Worm (Caenorhabditis elegans) whole organism, midembryonic: Measurements from ENCODE around the gene T16G1.2.

Experiments
- T22C8.4 ChIP-seq: fragments of 200-800 bp; sonication (Bioruptor generic); IDR thresholded peaks from 2 replicates; pipeline ENCODE4 v1.3.6; 2022; ENCODE audit warnings: missing genetic modification characterization, missing compliant biosample characterization
- cog-1 ChIP-seq: sonication (generic microtip); optimal IDR thresholded peaks from 2 replicates; lab custom pipeline; 2016; ENCODE audit warnings: missing genetic modification characterization, missing compliant biosample characterization
- flt-1 ChIP-seq: fragments of 200-800 bp; sonication (Bioruptor generic); IDR thresholded peaks from 2 replicates; pipeline ENCODE4 v1.3.6; 2022; ENCODE audit warnings: missing genetic modification characterization, missing compliant biosample characterization
- klf-2 ChIP-seq: fragments of 200-800 bp; sonication (Bioruptor generic); conservative IDR thresholded peaks from 2 replicates; pipeline ENCODE4 v1.3.6; 2022; ENCODE audit warnings: missing genetic modification reagents, missing genetic modification characterization, missing compliant biosample characterization
- med-1 ChIP-seq: sonication (generic microtip); optimal IDR thresholded peaks from 2 replicates; lab custom pipeline; 2017; ENCODE audit warnings: missing genetic modification characterization, mild to moderate bottlenecking, missing compliant biosample characterization, antibody characterized with exemption, missing genetic modification reagents; ENCODE audit not compliant: insufficient read depth
- ref-1 ChIP-seq: fragments of 200-800 bp; sonication (Bioruptor generic); conservative IDR thresholded peaks from 2 replicates; pipeline ENCODE4 v1.3.6; 2022; ENCODE audit warnings: missing genetic modification reagents, missing genetic modification characterization, missing compliant biosample characterization
- tab-1 ChIP-seq: fragments of 200-800 bp; sonication (Bioruptor generic); IDR thresholded peaks from 2 replicates; pipeline ENCODE4 v1.3.6; 2022; ENCODE audit warnings: missing genetic modification characterization, missing compliant biosample characterization
- ztf-23 ChIP-seq: fragments of 200-800 bp; sonication (Bioruptor generic); IDR thresholded peaks from 2 replicates; pipeline ENCODE4 v1.3.6; 2022; ENCODE audit warnings: missing genetic modification reagents, missing genetic modification characterization, missing compliant biosample characterization
- ztf-29 ChIP-seq: fragments of 200-800 bp; sonication (Bioruptor generic); IDR thresholded peaks from 2 replicates; pipeline ENCODE4 v1.3.6; 2022; ENCODE audit warnings: missing genetic modification reagents, missing genetic modification characterization, missing compliant biosample characterization

T16G1.2 gene

DNA sequence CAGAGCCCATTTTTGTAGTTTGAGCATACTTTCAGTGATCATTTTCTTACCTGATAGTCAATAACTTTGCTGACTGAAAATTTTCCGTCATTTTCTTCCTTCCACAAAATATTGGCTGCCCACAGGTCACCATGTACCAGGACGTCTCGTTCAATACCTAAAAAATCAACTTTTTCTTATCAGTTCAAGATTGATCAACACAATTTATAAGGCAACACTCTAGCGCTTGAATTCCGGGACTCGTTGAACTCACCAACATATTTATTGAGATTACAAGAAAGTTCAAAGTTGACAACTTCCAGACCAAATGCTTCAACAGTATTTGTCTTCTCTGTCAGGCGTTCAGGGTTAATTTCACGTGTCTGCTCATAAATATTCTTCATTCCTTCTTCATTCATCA lies 4.4 kb downstream of the T16G1.2 start:
- no peak for TF ChIP-seq med-1 (GFP tag; lab: Kevin White, UChicago)
- TF ChIP-seq ref-1 (GFP tag; lab: Robert Waterston, UW): no peak
- no peak for TF ChIP-seq cog-1 (tag; lab: Kevin White, UChicago)

DNA sequence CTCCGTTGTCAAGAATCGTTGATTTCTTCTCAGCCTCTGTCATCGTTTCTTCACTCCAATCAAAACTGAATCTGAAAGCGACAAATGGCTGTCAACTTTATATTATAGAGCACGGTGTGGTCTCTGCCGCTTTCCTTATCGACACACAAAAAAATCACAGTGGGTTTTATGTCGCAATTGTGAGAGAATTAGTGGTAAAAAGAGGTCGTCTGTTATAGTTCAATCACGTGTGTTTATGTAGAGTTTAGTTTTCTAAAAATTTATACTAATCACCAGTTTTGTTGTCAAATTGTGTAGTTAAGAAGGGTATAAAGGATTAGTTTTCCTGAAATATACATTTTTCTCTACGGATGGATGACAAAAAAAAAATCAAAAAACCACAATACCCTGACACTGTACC lies 5.7 kb downstream of the T16G1.2 start, which contains the start of gene T16G1.7:
TSS of gene T16G1.7 (minus strand) at position 137 of the 400 bp plus-strand sequence.
- TF ChIP-seq ztf-23 (GFP tag; lab: Robert Waterston, UW) (no peak), ref-1 (GFP tag; lab: Robert Waterston, UW) (no peak), klf-2 (GFP tag; lab: Robert Waterston, UW) (no peak), med-1 (GFP tag; lab: Kevin White, UChicago) (no peak), cog-1 (tag; lab: Kevin White, UChicago) (no peak), tab-1 (no peak), flt-1 (no peak), ztf-29 (GFP tag; lab: Robert Waterston, UW) (no peak), T22C8.4 (no peak)

DNA sequence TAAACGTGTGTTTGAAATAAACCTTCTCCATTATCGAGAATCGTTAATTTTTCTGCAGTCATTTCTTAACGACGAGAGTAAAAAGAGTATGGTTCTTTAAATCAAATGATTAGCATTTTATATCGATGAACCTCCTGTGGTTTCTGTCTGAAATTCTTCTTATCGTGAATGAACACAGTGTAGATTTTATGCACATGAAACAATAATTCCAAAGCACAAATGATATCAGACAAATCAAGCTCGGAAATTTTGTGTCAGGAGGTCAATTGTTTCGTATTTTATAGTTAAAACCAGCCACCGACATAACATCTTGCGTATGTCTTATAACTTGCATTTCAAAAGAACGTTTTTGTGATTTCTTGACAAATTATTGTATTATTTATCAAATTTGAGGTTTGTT lies 7.8 kb downstream of the T16G1.2 start, which contains the start of gene T16G1.6:
TSS of gene T16G1.6 (minus strand) at position 77 of the 400 bp plus-strand sequence.
- TF ChIP-seq tab-1: no peak
- TF ChIP-seq ztf-29 (GFP tag; lab: Robert Waterston, UW): no peak
- TF ChIP-seq med-1 (GFP tag; lab: Kevin White, UChicago): no peak
- TF ChIP-seq T22C8.4: no peak
- TF ChIP-seq klf-2 (GFP tag; lab: Robert Waterston, UW): no peak
- no peak for TF ChIP-seq ztf-23 (GFP tag; lab: Robert Waterston, UW)
- TF ChIP-seq ref-1 (GFP tag; lab: Robert Waterston, UW): no peak
- no peak for TF ChIP-seq flt-1
- no peak for TF ChIP-seq cog-1 (tag; lab: Kevin White, UChicago)

DNA sequence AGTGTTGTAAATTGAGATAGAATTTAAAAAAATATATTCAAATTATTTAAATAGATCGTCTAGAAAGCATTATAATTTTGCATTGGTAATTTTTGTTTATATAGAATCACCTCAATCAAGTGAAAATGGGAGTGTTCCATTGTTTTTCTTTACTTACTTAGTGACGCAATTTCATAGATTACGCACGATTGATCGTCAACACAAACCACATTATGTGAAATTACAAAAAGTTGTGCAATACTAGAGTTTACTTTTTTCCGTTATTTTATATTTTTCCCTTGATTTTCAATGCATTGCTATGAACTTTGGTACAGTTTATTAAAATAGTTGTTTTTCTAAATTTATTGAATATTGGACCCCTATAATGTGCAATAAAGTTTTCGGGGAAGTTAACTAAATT lies 10.2 kb downstream of the T16G1.2 start, which contains the start of gene T16G1.5:
TSS of gene T16G1.5 (minus strand) at position 119 of the 400 bp plus-strand sequence.
- TF ChIP-seq cog-1 (tag; lab: Kevin White, UChicago): no peak
- no peak for TF ChIP-seq T22C8.4
- TF ChIP-seq ztf-29 (GFP tag; lab: Robert Waterston, UW): no peak
- TF ChIP-seq klf-2 (GFP tag; lab: Robert Waterston, UW): no peak
- TF ChIP-seq ztf-23 (GFP tag; lab: Robert Waterston, UW): no peak
- no peak for TF ChIP-seq med-1 (GFP tag; lab: Kevin White, UChicago)
- TF ChIP-seq tab-1: no peak
- TF ChIP-seq ref-1 (GFP tag; lab: Robert Waterston, UW): no peak
- TF ChIP-seq flt-1: no peak

DNA sequence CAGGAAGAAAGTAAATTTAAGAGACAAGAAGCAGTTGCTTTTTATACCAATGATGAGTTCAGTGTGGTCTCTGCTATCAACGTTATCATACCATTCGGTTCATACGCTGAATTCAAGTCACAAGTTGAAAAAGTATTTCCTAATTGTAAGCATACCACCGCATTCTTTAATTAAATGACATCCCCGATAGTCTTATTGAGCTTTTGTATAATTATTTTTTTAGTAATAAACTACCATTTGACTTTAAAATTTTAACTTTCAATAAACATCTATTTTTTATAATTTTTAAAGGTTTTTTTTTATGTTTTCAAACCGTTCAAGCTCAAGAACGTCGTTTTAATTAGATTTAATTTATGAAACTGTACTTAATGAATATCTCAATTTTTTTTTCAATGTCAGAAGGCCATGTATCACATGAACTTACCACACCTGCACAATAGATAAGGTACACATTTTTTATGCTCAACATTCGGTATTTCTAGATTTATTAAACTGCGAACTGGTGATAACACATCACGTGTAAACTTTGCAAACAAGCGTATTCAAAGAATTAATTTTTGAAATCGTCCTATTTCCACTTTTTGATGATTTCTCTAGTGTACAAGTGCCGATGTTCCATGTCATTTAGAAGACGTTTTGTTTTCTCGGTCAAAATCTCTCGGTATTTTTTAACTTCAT lies 12.7 kb downstream of the T16G1.2 start, which contains the start of gene T16G1.4:
TSS of gene T16G1.4 (minus strand) at position 51 of the 678 bp plus-strand sequence.
- TF ChIP-seq flt-1: no peak
- TF ChIP-seq tab-1: no peak
- no peak for TF ChIP-seq med-1 (GFP tag; lab: Kevin White, UChicago)
- no peak for TF ChIP-seq ztf-23 (GFP tag; lab: Robert Waterston, UW)

DNA sequence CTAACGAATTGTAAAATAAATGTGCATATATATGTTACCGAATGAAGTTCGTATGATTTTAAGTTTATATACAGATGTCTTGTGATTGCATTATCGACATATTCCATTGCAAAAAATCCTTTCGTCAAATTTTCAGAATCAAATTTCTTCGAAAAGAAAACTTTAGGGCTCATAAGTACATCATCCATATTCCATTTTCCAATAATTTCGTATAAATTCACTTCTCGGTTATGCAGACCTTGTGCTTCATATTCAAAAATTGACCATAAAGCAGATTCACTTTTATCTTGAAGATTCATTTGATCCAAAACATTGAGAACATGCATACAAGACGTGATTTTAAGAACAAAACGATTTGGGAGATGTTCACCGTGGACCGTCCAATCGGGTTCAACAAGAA lies 14.1 kb downstream of the T16G1.2 start:
- TF ChIP-seq ztf-23 (GFP tag; lab: Robert Waterston, UW) (no peak), cog-1 (tag; lab: Kevin White, UChicago) (no peak), flt-1 (no peak), tab-1 (no peak), ref-1 (GFP tag; lab: Robert Waterston, UW) (no peak), med-1 (GFP tag; lab: Kevin White, UChicago) (no peak), ztf-29 (GFP tag; lab: Robert Waterston, UW) (no peak), klf-2 (GFP tag; lab: Robert Waterston, UW) (no peak), T22C8.4 (no peak)

DNA sequence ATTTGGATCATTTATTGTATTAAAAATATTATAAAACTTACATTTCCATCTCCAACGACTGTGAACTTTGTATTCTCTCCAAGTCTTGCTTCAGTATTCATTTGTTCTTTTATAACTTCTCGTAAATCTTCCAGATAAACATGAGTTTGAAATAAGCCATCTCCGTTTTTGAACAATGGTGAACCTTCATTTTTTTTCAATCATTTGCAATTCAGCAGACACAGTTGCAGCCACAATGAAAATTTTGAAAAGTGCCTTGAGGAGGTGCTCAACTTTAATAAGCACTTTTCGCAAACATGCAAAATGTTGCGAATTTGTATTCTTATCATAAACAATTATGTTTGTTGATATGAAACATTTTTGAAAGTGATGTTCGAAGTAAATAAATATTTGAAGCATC lies 14.9 kb downstream of the T16G1.2 start, which contains the start of gene T16G1.3:
TSS of gene T16G1.3 (minus strand) at position 101 of the 400 bp plus-strand sequence.
- TF ChIP-seq ztf-23 (GFP tag; lab: Robert Waterston, UW) (no peak), T22C8.4 (no peak), cog-1 (tag; lab: Kevin White, UChicago) (no peak), ref-1 (GFP tag; lab: Robert Waterston, UW) (no peak), klf-2 (GFP tag; lab: Robert Waterston, UW) (no peak), med-1 (GFP tag; lab: Kevin White, UChicago) (no peak), ztf-29 (GFP tag; lab: Robert Waterston, UW) (no peak), flt-1 (no peak), tab-1 (no peak)

DNA sequence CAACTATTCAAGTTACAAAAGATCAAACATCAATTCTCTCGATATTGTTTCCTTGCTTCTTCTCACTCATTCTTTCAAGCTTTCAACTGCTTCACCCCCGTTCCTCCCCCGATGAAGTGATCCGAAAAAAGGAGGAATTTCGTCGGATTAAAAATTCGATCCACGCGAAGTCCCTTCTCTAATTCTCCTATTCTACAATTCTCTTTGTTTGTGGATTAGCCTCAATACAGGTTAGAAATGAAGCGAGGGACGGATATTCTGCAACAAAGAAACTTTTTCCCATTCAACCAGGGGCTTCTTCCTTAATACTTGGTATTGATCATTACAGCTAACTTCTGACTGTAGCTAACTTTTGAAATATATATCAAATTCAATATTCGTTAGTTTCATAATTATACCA lies 15.5 kb downstream of the T16G1.2 start, which contains the start of gene grl-2:
TSS of gene grl-2 (plus strand) at position 301 of the 400 bp plus-strand sequence.
- TF ChIP-seq cog-1 (tag; lab: Kevin White, UChicago): no peak
- no peak for TF ChIP-seq med-1 (GFP tag; lab: Kevin White, UChicago)
- no peak for TF ChIP-seq T22C8.4
- no peak for TF ChIP-seq flt-1
- TF ChIP-seq ref-1 (GFP tag; lab: Robert Waterston, UW): no peak
- no peak for TF ChIP-seq tab-1
- no peak for TF ChIP-seq ztf-23 (GFP tag; lab: Robert Waterston, UW)
- TF ChIP-seq ztf-29 (GFP tag; lab: Robert Waterston, UW): no peak
- TF ChIP-seq klf-2 (GFP tag; lab: Robert Waterston, UW): no peak

DNA sequence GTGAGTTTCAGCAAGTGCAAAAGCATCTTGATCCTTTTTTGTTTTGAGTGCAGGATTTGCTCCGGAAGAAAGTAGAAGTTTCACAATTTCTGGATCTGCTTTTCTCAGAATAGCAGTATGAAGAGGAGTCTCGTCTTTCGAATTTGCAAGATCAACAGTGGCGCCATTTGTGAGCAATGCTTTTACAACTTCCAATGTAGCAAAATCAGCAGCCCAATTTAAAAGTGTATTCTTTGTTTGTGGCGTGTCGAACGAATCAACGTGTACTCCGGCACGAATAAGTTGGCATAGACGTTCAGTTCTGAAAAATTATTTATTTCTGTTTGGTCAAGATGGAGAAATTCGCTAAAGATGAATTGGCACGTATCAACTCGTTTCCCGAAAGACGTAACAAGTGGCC lies 20.3 kb downstream of the T16G1.2 start, which contains the start of gene T16G1.13:
TSS of gene T16G1.13 (plus strand) at position 301 of the 400 bp plus-strand sequence.
- TF ChIP-seq flt-1 (no peak), tab-1 (no peak), klf-2 (GFP tag; lab: Robert Waterston, UW) (no peak), T22C8.4 (no peak), ztf-29 (GFP tag; lab: Robert Waterston, UW) (no peak), ztf-23 (GFP tag; lab: Robert Waterston, UW) (no peak), ref-1 (GFP tag; lab: Robert Waterston, UW) (no peak), med-1 (GFP tag; lab: Kevin White, UChicago) (no peak)
